Fruit fly (Drosophila melanogaster) whole organism, prepupa: Measurements from ENCODE around the gene ATPsynbetaL.
A peak's percentile ranks its signal among the peaks of the same experiment; 100 is the strongest.

ENCODE experiments used
- Blimp-1 ChIP-seq: fragments of 200-800 bp; sonication (Bioruptor generic); optimal IDR thresholded peaks from 3 replicates; lab custom pipeline; 2017; ENCODE audit warnings: missing biosample characterization, missing genetic modification characterization, mild to moderate bottlenecking, moderate library complexity, missing genetic modification reagents
- CG10669 ChIP-seq: fragments of 200-800 bp; sonication (Bioruptor generic); optimal IDR thresholded peaks from 3 replicates; lab custom pipeline; 2018; ENCODE audit warnings: missing biosample characterization, mild to moderate bottlenecking, missing genetic modification characterization, moderate library complexity
- CG11294 ChIP-seq: fragments of 200-800 bp; sonication (Bioruptor generic); IDR thresholded peaks from 2 replicates; pipeline ENCODE4 v1.3.6; 2022; ENCODE audit warnings: missing biosample characterization, missing genetic modification characterization
- CG11762 ChIP-seq: fragments of 200-800 bp; sonication (Bioruptor generic); optimal IDR thresholded peaks from 3 replicates; lab custom pipeline; 2016; ENCODE audit warnings: missing biosample characterization, missing genetic modification characterization; ENCODE audit not compliant: insufficient read depth
- CG16779 ChIP-seq: fragments of 200-800 bp; sonication (Bioruptor generic); optimal IDR thresholded peaks from 3 replicates; lab custom pipeline; 2017; ENCODE audit warnings: missing biosample characterization, mild to moderate bottlenecking, missing genetic modification characterization
- CG31627 ChIP-seq: fragments of 200-800 bp; sonication (Bioruptor generic); optimal IDR thresholded peaks from 3 replicates; lab custom pipeline; 2016; ENCODE audit warnings: missing biosample characterization, missing genetic modification characterization
- CG32006 ChIP-seq: fragments of 200-800 bp; sonication (Bioruptor generic); optimal IDR thresholded peaks from 3 replicates; lab custom pipeline; 2017; ENCODE audit warnings: missing biosample characterization, mild to moderate bottlenecking, missing genetic modification characterization
- CG34406 ChIP-seq: fragments of 200-800 bp; sonication (Bioruptor generic); optimal IDR thresholded peaks from 3 replicates; lab custom pipeline; 2016; ENCODE audit warnings: missing biosample characterization, missing genetic modification characterization
- CG4318 ChIP-seq: fragments of 200-800 bp; sonication (Bioruptor generic); optimal IDR thresholded peaks from 3 replicates; lab custom pipeline; 2017; ENCODE audit warnings: missing biosample characterization, mild to moderate bottlenecking, missing genetic modification characterization
- CG6276 ChIP-seq: fragments of 200-800 bp; sonication (Bioruptor generic); optimal IDR thresholded peaks from 2 replicates; lab custom pipeline; 2017; ENCODE audit warnings: missing biosample characterization, mild to moderate bottlenecking, missing genetic modification characterization
- CG6792 ChIP-seq: fragments of 200-800 bp; sonication (Bioruptor generic); optimal IDR thresholded peaks from 3 replicates; lab custom pipeline; 2016; ENCODE audit warnings: missing biosample characterization, missing genetic modification characterization
- CG6808 ChIP-seq: fragments of 200-800 bp; sonication (Bioruptor generic); optimal IDR thresholded peaks from 3 replicates; lab custom pipeline; 2017; ENCODE audit warnings: missing biosample characterization, missing genetic modification characterization, mild to moderate bottlenecking, moderate library complexity, missing genetic modification reagents
- CG6854 ChIP-seq: fragments of 200-800 bp; sonication (Bioruptor generic); optimal IDR thresholded peaks from 2 replicates; lab custom pipeline; 2017; ENCODE audit warnings: missing biosample characterization, mild to moderate bottlenecking, missing genetic modification characterization
- CG7368 ChIP-seq: fragments of 200-800 bp; sonication (Bioruptor generic); optimal IDR thresholded peaks from 3 replicates; lab custom pipeline; 2016; ENCODE audit warnings: missing biosample characterization, missing genetic modification characterization
- CG8319 ChIP-seq: fragments of 200-800 bp; sonication (Bioruptor generic); optimal IDR thresholded peaks from 3 replicates; lab custom pipeline; 2016; ENCODE audit warnings: missing biosample characterization, missing genetic modification characterization
- CG8632 ChIP-seq: fragments of 200-800 bp; sonication (Bioruptor generic); optimal IDR thresholded peaks from 3 replicates; lab custom pipeline; 2016; ENCODE audit warnings: missing biosample characterization, missing genetic modification characterization
- CG9139 ChIP-seq: fragments of 200-800 bp; sonication (Bioruptor generic); optimal IDR thresholded peaks from 3 replicates; lab custom pipeline; 2017; ENCODE audit warnings: missing biosample characterization, mild to moderate bottlenecking, missing genetic modification characterization
- Eip75B ChIP-seq: fragments of 200-800 bp; sonication (Bioruptor generic); optimal IDR thresholded peaks from 3 replicates; lab custom pipeline; 2016; ENCODE audit warnings: missing biosample characterization, missing genetic modification characterization
- Eip78C ChIP-seq: fragments of 200-800 bp; sonication (Bioruptor generic); peaks from one replicate; lab custom pipeline; 2016; ENCODE audit warnings: missing biosample characterization, missing genetic modification characterization
- Eip93F ChIP-seq: fragments of 200-800 bp; sonication (Bioruptor generic); optimal IDR thresholded peaks from 2 replicates; lab custom pipeline; 2016; ENCODE audit warnings: missing biosample characterization, mild to moderate bottlenecking, missing genetic modification characterization
- Ets21C ChIP-seq: fragments of 200-800 bp; sonication (Bioruptor generic); optimal IDR thresholded peaks from 3 replicates; lab custom pipeline; 2016; ENCODE audit warnings: missing biosample characterization, missing genetic modification characterization
- Ets96B ChIP-seq: fragments of 200-800 bp; optimal IDR thresholded peaks from 2 replicates; lab custom pipeline; 2019; ENCODE audit warnings: missing biosample characterization, mild to moderate bottlenecking, missing genetic modification characterization, moderate library complexity
- Gug ChIP-seq: fragments of 200-800 bp; sonication (Bioruptor generic); IDR thresholded peaks from 2 replicates; pipeline ENCODE4 v1.3.6; 2022; ENCODE audit warnings: missing biosample characterization, missing genetic modification characterization
- Hr39 ChIP-seq: fragments of 200-800 bp; sonication (Bioruptor generic); optimal IDR thresholded peaks from 2 replicates; lab custom pipeline; 2016; ENCODE audit warnings: missing biosample characterization, missing genetic modification characterization
- Hr4 ChIP-seq: fragments of 200-800 bp; sonication (Bioruptor generic); optimal IDR thresholded peaks from 3 replicates; lab custom pipeline; 2016; ENCODE audit warnings: missing biosample characterization, missing genetic modification characterization
- Lpt ChIP-seq: fragments of 200-800 bp; sonication (Bioruptor generic); optimal IDR thresholded peaks from 3 replicates; lab custom pipeline; 2016; ENCODE audit warnings: missing biosample characterization, missing genetic modification characterization
- Met ChIP-seq: fragments of 200-800 bp; sonication (Bioruptor generic); optimal IDR thresholded peaks from 3 replicates; lab custom pipeline; 2016; ENCODE audit warnings: missing biosample characterization, missing genetic modification characterization
- OdsH ChIP-seq: fragments of 200-800 bp; sonication (Bioruptor generic); optimal IDR thresholded peaks from 3 replicates; lab custom pipeline; 2016; ENCODE audit warnings: missing biosample characterization, missing genetic modification characterization
- Smox ChIP-seq: fragments of 200-800 bp; sonication (Bioruptor generic); optimal IDR thresholded peaks from 3 replicates; lab custom pipeline; 2016; ENCODE audit warnings: missing biosample characterization, missing genetic modification characterization
- Sox14 ChIP-seq: fragments of 200-800 bp; sonication (Bioruptor generic); optimal IDR thresholded peaks from 3 replicates; lab custom pipeline; 2016; ENCODE audit warnings: missing biosample characterization, missing genetic modification characterization
- Sox15 ChIP-seq: fragments of 200-800 bp; sonication (Bioruptor generic); optimal IDR thresholded peaks from 3 replicates; lab custom pipeline; 2016; ENCODE audit warnings: missing biosample characterization, missing genetic modification characterization
- achi ChIP-seq: fragments of 200-800 bp; sonication (Bioruptor generic); optimal IDR thresholded peaks from 3 replicates; lab custom pipeline; 2016; ENCODE audit warnings: missing biosample characterization, missing genetic modification characterization
- cyc ChIP-seq: fragments of 200-800 bp; sonication (Bioruptor generic); optimal IDR thresholded peaks from 3 replicates; lab custom pipeline; 2016; ENCODE audit warnings: missing biosample characterization, missing genetic modification characterization
- dac ChIP-seq: fragments of 200-800 bp; sonication (Bioruptor generic); optimal IDR thresholded peaks from 2 replicates; lab custom pipeline; 2017; ENCODE audit warnings: missing biosample characterization, mild to moderate bottlenecking, missing genetic modification characterization
- eg ChIP-seq: fragments of 200-800 bp; sonication (Bioruptor generic); IDR thresholded peaks from 3 replicates; pipeline ENCODE4 v1.3.6; 2022; ENCODE audit warnings: missing biosample characterization, missing genetic modification characterization
- esn ChIP-seq: fragments of 200-800 bp; sonication (Bioruptor generic); optimal IDR thresholded peaks from 2 replicates; lab custom pipeline; 2016; ENCODE audit warnings: missing biosample characterization, mild to moderate bottlenecking, missing genetic modification characterization, moderate library complexity
- fd59A ChIP-seq: fragments of 200-800 bp; sonication (Bioruptor generic); optimal IDR thresholded peaks from 2 replicates; lab custom pipeline; 2017; ENCODE audit warnings: missing biosample characterization, mild to moderate bottlenecking, missing genetic modification characterization, missing genetic modification reagents
- fkh ChIP-seq: fragments of 200-800 bp; sonication (Bioruptor generic); optimal IDR thresholded peaks from 3 replicates; lab custom pipeline; 2017; ENCODE audit warnings: missing biosample characterization, mild to moderate bottlenecking, missing genetic modification characterization, moderate library complexity
- lz ChIP-seq: fragments of 200-800 bp; sonication (Bioruptor generic); optimal IDR thresholded peaks from 3 replicates; lab custom pipeline; 2016; ENCODE audit warnings: missing biosample characterization, missing genetic modification characterization
- net ChIP-seq: fragments of 200-800 bp; sonication (Bioruptor generic); optimal IDR thresholded peaks from 3 replicates; lab custom pipeline; 2016; ENCODE audit warnings: missing biosample characterization, missing genetic modification characterization
- pdm3 ChIP-seq: fragments of 200-800 bp; sonication (Bioruptor generic); optimal IDR thresholded peaks from 3 replicates; lab custom pipeline; 2016; ENCODE audit warnings: missing biosample characterization, missing genetic modification characterization
- salr ChIP-seq, 2 experiments: fragments of 200-800 bp; sonication (Bioruptor generic); optimal IDR thresholded peaks; 3 replicates each; lab custom pipeline; 2016 to 2018; ENCODE audit warnings: missing biosample characterization in 2 of 2, missing genetic modification characterization in 2 of 2, mild to moderate bottlenecking in 1 of 2
- spab ChIP-seq: fragments of 200-800 bp; sonication (Bioruptor generic); optimal IDR thresholded peaks from 2 replicates; lab custom pipeline; 2017; ENCODE audit warnings: missing biosample characterization, mild to moderate bottlenecking, missing genetic modification characterization, missing genetic modification reagents
- ss ChIP-seq, 2 experiments: fragments of 200-800 bp; sonication (Bioruptor generic); optimal IDR thresholded peaks; 2 replicates in 1 of 2; 3 replicates in 1 of 2; lab custom pipeline; 2017 to 2018; ENCODE audit warnings: mild to moderate bottlenecking in 2 of 2, missing biosample characterization in 2 of 2, missing genetic modification characterization in 2 of 2, moderate library complexity in 1 of 2
- svp ChIP-seq: fragments of 200-800 bp; sonication (Bioruptor generic); peaks from one replicate; lab custom pipeline; 2016; ENCODE audit warnings: missing biosample characterization, missing genetic modification characterization
- topi ChIP-seq: fragments of 200-800 bp; sonication (Bioruptor generic); optimal IDR thresholded peaks from 3 replicates; lab custom pipeline; 2016; ENCODE audit warnings: missing biosample characterization, missing genetic modification characterization
- vri ChIP-seq: fragments of 200-800 bp; sonication (Bioruptor generic); optimal IDR thresholded peaks from 3 replicates; lab custom pipeline; 2016; ENCODE audit warnings: missing biosample characterization, mild to moderate bottlenecking, missing genetic modification characterization

The ATPsynbetaL gene

dm6 chr3L:16097393-16097884 is at the start of gene ATPsynbetaL, which contains the start of gene CG13074:
TSS of gene ATPsynbetaL (plus strand) at chr3L:16097834.
TSS of gene CG13074 (minus strand) at chr3L:16097493.
- TF ChIP-seq Blimp-1 (GFP tag; lab: Kevin White, UChicago): no peak
- no peak for TF ChIP-seq eg (GFP tag; lab: Robert Waterston, UW)
- TF ChIP-seq Ets21C (GFP tag; lab: Kevin White, UChicago): no peak
- TF ChIP-seq CG32006 (GFP tag; lab: Kevin White, UChicago): no peak
- no peak for TF ChIP-seq Met (GFP tag; lab: Kevin White, UChicago)
- TF ChIP-seq CG16779 (tag; lab: Kevin White, UChicago): no peak
- TF ChIP-seq CG4318: no peak
- TF ChIP-seq dac (GFP tag; lab: Kevin White, UChicago): no peak
- no peak for TF ChIP-seq OdsH (GFP tag; lab: Kevin White, UChicago)
- no peak for TF ChIP-seq CG6808 (GFP tag; lab: Kevin White, UChicago)
- TF ChIP-seq Gug (GFP tag; lab: Robert Waterston, UW): no peak
- TF ChIP-seq fkh: no peak
- no peak for TF ChIP-seq CG8632 (GFP tag; lab: Kevin White, UChicago)
- TF ChIP-seq CG11294: no peak
- TF ChIP-seq, all 60 proteins: peak for 0

dm6 chr3L:16048086-16048485 is 49.5 kb upstream of the ATPsynbetaL start:
- peak; percentile 50 for TF ChIP-seq CG6276
- TF ChIP-seq ss (GFP tag; optimal IDR thresholded peaks at IDR 0.05; lab: Kevin White, UChicago): peak; percentile 45 to 80
- peak; percentile 66 for TF ChIP-seq spab (GFP tag; lab: Kevin White, UChicago)
- TF ChIP-seq pdm3: peak; percentile 80
- peak; percentile 59 for TF ChIP-seq fd59A (GFP tag; lab: Kevin White, UChicago)
- peak; percentile 80 for TF ChIP-seq Hr39 (GFP tag; lab: Kevin White, UChicago)
- peak; percentile 14 for TF ChIP-seq fkh
- TF ChIP-seq CG31627 (GFP tag; lab: Kevin White, UChicago): peak; percentile 81
- TF ChIP-seq Eip93F (GFP tag; lab: Kevin White, UChicago): peak; percentile 13
- TF ChIP-seq achi: peak; percentile 51
- peak; percentile 39 for TF ChIP-seq CG11762 (GFP tag; lab: Kevin White, UChicago)
- peak; percentile 88 for TF ChIP-seq svp (GFP tag; lab: Kevin White, UChicago)
- TF ChIP-seq Smox (GFP tag; lab: Kevin White, UChicago): peak; percentile 65
- TF ChIP-seq CG8319: peak; percentile 52
- peak; percentile 61 for TF ChIP-seq Eip75B (GFP tag; lab: Kevin White, UChicago)
- peak; percentile 80 for TF ChIP-seq Sox14
- peak; percentile 46 for TF ChIP-seq Lpt (GFP tag; lab: Kevin White, UChicago)
- TF ChIP-seq topi (GFP tag; lab: Kevin White, UChicago): peak; percentile 83
- TF ChIP-seq salr (GFP tag; optimal IDR thresholded peaks at IDR 0.05; lab: Kevin White, UChicago): peak; percentile 50 to 77
- TF ChIP-seq net (GFP tag; lab: Kevin White, UChicago): peak; percentile 71
- TF ChIP-seq CG7368 (GFP tag; lab: Kevin White, UChicago): peak; percentile 54
- peak; percentile 76 for TF ChIP-seq cyc (GFP tag; lab: Kevin White, UChicago)
- peak; percentile 48 for TF ChIP-seq Sox15
- peak; percentile 62 for TF ChIP-seq CG9139
- TF ChIP-seq Eip78C (GFP tag; lab: Kevin White, UChicago): peak; percentile 91
- peak; percentile 65 for TF ChIP-seq Ets96B
- TF ChIP-seq CG6792 (GFP tag; lab: Kevin White, UChicago): peak; percentile 59
- TF ChIP-seq CG16779 (tag; lab: Kevin White, UChicago): peak; percentile 16
- TF ChIP-seq vri (GFP tag; lab: Kevin White, UChicago): peak; percentile 33
- peak; percentile 64 for TF ChIP-seq CG32006 (GFP tag; lab: Kevin White, UChicago)
- TF ChIP-seq CG4318: no peak
- peak; percentile 52 for TF ChIP-seq CG6854
- peak; percentile 75 for TF ChIP-seq lz
- TF ChIP-seq Hr4 (GFP tag; lab: Kevin White, UChicago): peak; percentile 52
- peak; percentile 71 for TF ChIP-seq CG10669 (GFP tag; lab: Kevin White, UChicago)
- peak; percentile 62 for TF ChIP-seq CG8632 (GFP tag; lab: Kevin White, UChicago)
- TF ChIP-seq CG34406 (GFP tag; lab: Kevin White, UChicago): peak; percentile 64
- TF ChIP-seq esn: peak; percentile 80
- peak; percentile 41 for TF ChIP-seq Blimp-1 (GFP tag; lab: Kevin White, UChicago)
- TF ChIP-seq eg (GFP tag; lab: Robert Waterston, UW): peak; percentile 77
- peak; percentile 68 for TF ChIP-seq CG6808 (GFP tag; lab: Kevin White, UChicago)
- TF ChIP-seq Met (GFP tag; lab: Kevin White, UChicago): peak; percentile 83
- TF ChIP-seq CG11294: peak; percentile 45; the same call in 1 of the 2 replicates
